Worm (Caenorhabditis elegans): ENCODE measurements around the gene Y51H4A.6.

DNA sequence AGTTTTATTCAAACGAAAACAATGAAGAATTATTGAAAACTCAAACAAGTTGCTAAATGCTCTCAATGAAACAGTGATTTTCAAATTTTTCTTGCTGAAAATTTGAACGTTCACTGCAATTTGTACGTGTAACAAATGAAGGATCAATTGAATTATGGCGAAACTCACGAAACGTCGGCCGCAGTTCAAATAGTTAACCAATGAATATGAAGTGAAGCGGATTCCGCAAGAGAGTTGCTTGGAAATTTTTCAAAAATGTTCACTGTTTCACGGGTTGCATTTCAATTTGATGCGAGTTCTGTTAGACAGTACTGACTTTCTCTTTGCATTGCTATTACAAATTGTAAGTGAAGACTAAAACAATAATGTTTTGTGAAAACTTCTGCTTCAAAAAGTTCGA lies 1.4 kb downstream of the Y51H4A.6 start:
- no peak for TF ChIP-seq nhr-237 (tag; optimal IDR thresholded peaks at IDR 0.05)
- TF ChIP-seq snpc-4 (tag; optimal IDR thresholded peaks at IDR 0.05): no peak
- no peak for TF ChIP-seq ama-1 (optimal IDR thresholded peaks at IDR 0.05)
- TF ChIP-seq ztf-11 (tag; optimal IDR thresholded peaks at IDR 0.05): no peak
- TF ChIP-seq mab-5 (tag; optimal IDR thresholded peaks at IDR 0.05): no peak
- no peak for TF ChIP-seq nhr-25 (tag; optimal IDR thresholded peaks at IDR 0.05)
- TF ChIP-seq blmp-1 (tag; optimal IDR thresholded peaks at IDR 0.05; ENCODE audit: insufficient read depth): no peak
